Fruit fly (Drosophila melanogaster) whole organism, embryonic: Measurements from ENCODE around the gene CG33127.

Source experiments
- Atf3 ChIP-seq: fragments of 200-800 bp; sonication (Bioruptor generic); optimal IDR thresholded peaks from 3 replicates; lab custom pipeline; 2016; ENCODE audit warnings: missing biosample characterization, missing genetic modification characterization
- Atf6 ChIP-seq: fragments of 200-800 bp; sonication (Bioruptor generic); IDR thresholded peaks from 2 replicates; pipeline ENCODE4 v1.3.6; 2022; ENCODE audit warnings: missing biosample characterization, missing genetic modification characterization
- Awh ChIP-seq: fragments of 200-800 bp; sonication (Bioruptor generic); IDR thresholded peaks from 2 replicates; pipeline ENCODE4, ENCODE4 v1.3.6; 2022; ENCODE audit warnings: missing biosample characterization, missing genetic modification characterization
- B-H1 ChIP-seq: fragments of 200-800 bp; sonication (Bioruptor generic); IDR thresholded peaks from 3 replicates; pipeline ENCODE4 v1.3.6; 2022; ENCODE audit warnings: missing biosample characterization, missing genetic modification characterization
- BtbVII ChIP-seq: fragments of 200-800 bp; sonication (Bioruptor generic); optimal IDR thresholded peaks from 3 replicates; lab custom pipeline; 2017; ENCODE audit warnings: missing biosample characterization, mild to moderate bottlenecking, missing genetic modification characterization
- C15 ChIP-seq: fragments of 200-800 bp; sonication (Bioruptor generic); IDR thresholded peaks from 3 replicates; pipeline ENCODE4 v1.3.6; 2022; ENCODE audit warnings: missing biosample characterization, missing genetic modification characterization
- CG10543 ChIP-seq: fragments of 200-800 bp; sonication (Bioruptor generic); optimal IDR thresholded peaks from 3 replicates; lab custom pipeline; 2017; ENCODE audit warnings: missing biosample characterization, mild to moderate bottlenecking, missing genetic modification characterization, moderate library complexity
- CG11247 ChIP-seq: fragments of 200-800 bp; sonication (Bioruptor generic); IDR thresholded peaks from 2 replicates; pipeline ENCODE4 v1.3.6; 2022; ENCODE audit warnings: missing biosample characterization, missing genetic modification characterization
- CG12104 ChIP-seq: fragments of 200-800 bp; sonication (Bioruptor generic); optimal IDR thresholded peaks from 3 replicates; lab custom pipeline; 2016; ENCODE audit warnings: missing biosample characterization, missing genetic modification characterization
- CG12236 ChIP-seq: fragments of 200-800 bp; sonication (Bioruptor generic); optimal IDR thresholded peaks from 2 replicates; lab custom pipeline; 2016; ENCODE audit warnings: missing biosample characterization, missing genetic modification characterization
- CG14965 ChIP-seq: fragments of 200-800 bp; sonication (Bioruptor generic); optimal IDR thresholded peaks from 2 replicates; lab custom pipeline; 2016; ENCODE audit warnings: missing biosample characterization, missing genetic modification characterization, borderline replicate concordance
- CG15269 ChIP-seq: fragments of 200-800 bp; sonication (Bioruptor generic); optimal IDR thresholded peaks from 2 replicates; lab custom pipeline; 2018; ENCODE audit warnings: missing biosample characterization, mild to moderate bottlenecking, missing genetic modification characterization, moderate library complexity
- CG15696 ChIP-seq: fragments of 200-800 bp; sonication (Bioruptor generic); optimal IDR thresholded peaks from 2 replicates; lab custom pipeline; 2019; ENCODE audit warnings: missing biosample characterization, mild to moderate bottlenecking, missing genetic modification characterization, moderate library complexity
- CG16815 ChIP-seq: fragments of 200-800 bp; sonication (Bioruptor generic); optimal IDR thresholded peaks from 3 replicates; lab custom pipeline; 2017; ENCODE audit warnings: missing biosample characterization, mild to moderate bottlenecking, missing genetic modification characterization
- CG17829 ChIP-seq: fragments of 200-800 bp; optimal IDR thresholded peaks from 2 replicates; lab custom pipeline; 2019; ENCODE audit warnings: missing biosample characterization, mild to moderate bottlenecking, missing genetic modification characterization, moderate library complexity
- CG17912 ChIP-seq: fragments of 200-800 bp; sonication (Bioruptor generic); optimal IDR thresholded peaks from 2 replicates; lab custom pipeline; 2018; ENCODE audit warnings: missing biosample characterization, mild to moderate bottlenecking, missing genetic modification characterization
- CG18011 ChIP-seq: fragments of 200-800 bp; sonication (Bioruptor generic); optimal IDR thresholded peaks from 2 replicates; lab custom pipeline; 2017; ENCODE audit warnings: missing biosample characterization, missing genetic modification characterization, mild to moderate bottlenecking, moderate library complexity, missing genotype
- CG18619 ChIP-seq: fragments of 200-800 bp; sonication (Bioruptor generic); optimal IDR thresholded peaks from 3 replicates; lab custom pipeline; 2017; ENCODE audit warnings: missing biosample characterization, mild to moderate bottlenecking, missing genetic modification characterization
- CG18764 ChIP-seq: fragments of 200-800 bp; sonication (Bioruptor generic); optimal IDR thresholded peaks from 3 replicates; lab custom pipeline; 2016; ENCODE audit warnings: missing biosample characterization, missing genetic modification characterization
- CG4360 ChIP-seq: fragments of 200-800 bp; sonication (Bioruptor generic); IDR thresholded peaks from 2 replicates; pipeline ENCODE4 v1.3.6; 2022; ENCODE audit warnings: missing biosample characterization, missing genetic modification characterization
- CG6765 ChIP-seq: fragments of 200-800 bp; sonication (Bioruptor generic); optimal IDR thresholded peaks from 3 replicates; lab custom pipeline; 2017; ENCODE audit warnings: missing biosample characterization, mild to moderate bottlenecking, missing genetic modification characterization
- CG9609 ChIP-seq: fragments of 200-800 bp; sonication (Bioruptor generic); optimal IDR thresholded peaks from 3 replicates; lab custom pipeline; 2016; ENCODE audit warnings: missing biosample characterization, missing genetic modification characterization
- CTCF ChIP-seq: fragments of 200-800 bp; sonication (Bioruptor generic); optimal IDR thresholded peaks from 2 replicates; lab custom pipeline; 2017; ENCODE audit warnings: missing biosample characterization, mild to moderate bottlenecking, missing genetic modification characterization, moderate library complexity
- Dip2 ChIP-seq: fragments of 200-800 bp; sonication (Bioruptor generic); IDR thresholded peaks from 2 replicates; pipeline ENCODE4 v1.3.6; 2022; ENCODE audit warnings: missing biosample characterization, missing genetic modification characterization
- HmgD ChIP-seq: fragments of 200-800 bp; sonication (Bioruptor generic); optimal IDR thresholded peaks from 3 replicates; lab custom pipeline; 2016; ENCODE audit warnings: missing biosample characterization, missing genetic modification characterization
- Nf-YB ChIP-seq: fragments of 200-800 bp; sonication (Bioruptor generic); optimal IDR thresholded peaks from 3 replicates; lab custom pipeline; 2019; ENCODE audit warnings: missing biosample characterization, mild to moderate bottlenecking, missing genetic modification characterization, moderate library complexity
- Sox100B ChIP-seq: fragments of 200-800 bp; sonication (Bioruptor generic); optimal IDR thresholded peaks from 3 replicates; lab custom pipeline; 2018; ENCODE audit warnings: missing biosample characterization, mild to moderate bottlenecking, missing genetic modification characterization
- Sox102F ChIP-seq: fragments of 200-800 bp; sonication (Bioruptor generic); optimal IDR thresholded peaks from 2 replicates; lab custom pipeline; 2018; ENCODE audit warnings: missing biosample characterization, mild to moderate bottlenecking, missing genetic modification characterization, moderate library complexity
- Ssrp ChIP-seq: fragments of 200-800 bp; sonication (Bioruptor generic); optimal IDR thresholded peaks from 2 replicates; lab custom pipeline; 2018; ENCODE audit warnings: missing biosample characterization, mild to moderate bottlenecking, missing genetic modification characterization, moderate library complexity
- Trl ChIP-seq, 3 experiments: fragments of >200 bp in 2 of 3; fragments of 200-800 bp in 1 of 3; sonication (Bioruptor generic) in 1 of 3; optimal IDR thresholded peaks; 2 replicates in 1 of 3; 3 replicates in 2 of 3; lab custom pipeline; 2016 to 2017; ENCODE audit warnings: missing biosample characterization in 1 of 3, missing genetic modification characterization in 1 of 3
- al ChIP-seq: fragments of 200-800 bp; sonication (Bioruptor generic); IDR thresholded peaks from 2 replicates; pipeline ENCODE4 v1.3.6; 2022; ENCODE audit warnings: missing biosample characterization, missing genetic modification characterization
- amos ChIP-seq: fragments of 200-800 bp; sonication (Bioruptor generic); IDR thresholded peaks from 2 replicates; pipeline ENCODE4 v1.3.6; 2022; ENCODE audit warnings: missing biosample characterization, missing genetic modification characterization; ENCODE audit not compliant: partially characterized antibody
- bab2 ChIP-seq: fragments of 200-800 bp; sonication (Bioruptor generic); optimal IDR thresholded peaks from 2 replicates; lab custom pipeline; 2016; ENCODE audit warnings: missing biosample characterization, missing genetic modification characterization
- btn ChIP-seq: fragments of 200-800 bp; sonication (Bioruptor generic); optimal IDR thresholded peaks from 2 replicates; lab custom pipeline; 2016; ENCODE audit warnings: missing biosample characterization, missing genetic modification characterization
- cato ChIP-seq: fragments of 200-800 bp; sonication (Bioruptor generic); optimal IDR thresholded peaks from 2 replicates; lab custom pipeline; 2016; ENCODE audit warnings: missing biosample characterization, missing genetic modification characterization, borderline replicate concordance
- dimm ChIP-seq: fragments of 200-800 bp; sonication (Bioruptor generic); IDR thresholded peaks from 2 replicates; pipeline ENCODE4 v1.3.6; 2022; ENCODE audit warnings: missing biosample characterization, missing genetic modification characterization
- emc ChIP-seq: fragments of 200-800 bp; sonication (Bioruptor generic); optimal IDR thresholded peaks from 2 replicates; lab custom pipeline; 2016; ENCODE audit warnings: missing biosample characterization, missing genetic modification characterization
- ems ChIP-seq: fragments of 200-800 bp; sonication (Bioruptor generic); optimal IDR thresholded peaks from 3 replicates; lab custom pipeline; 2016; ENCODE audit warnings: missing biosample characterization, missing genetic modification characterization
- fd96Cb ChIP-seq: fragments of 200-800 bp; sonication (Bioruptor generic); optimal IDR thresholded peaks from 2 replicates; lab custom pipeline; 2018; ENCODE audit warnings: missing biosample characterization, mild to moderate bottlenecking, missing genetic modification characterization, moderate library complexity
- gcm ChIP-seq: fragments of 200-800 bp; sonication (Bioruptor generic); optimal IDR thresholded peaks from 2 replicates; lab custom pipeline; 2019; ENCODE audit warnings: missing biosample characterization, mild to moderate bottlenecking, missing genetic modification characterization, moderate library complexity
- mam ChIP-seq: fragments of 200-800 bp; sonication (Bioruptor generic); optimal IDR thresholded peaks from 3 replicates; lab custom pipeline; 2016; ENCODE audit warnings: missing biosample characterization, missing genetic modification characterization
- pum ChIP-seq: fragments of 200-800 bp; sonication (Bioruptor generic); optimal IDR thresholded peaks from 2 replicates; lab custom pipeline; 2016; ENCODE audit warnings: missing biosample characterization, missing genetic modification characterization
- ro ChIP-seq: fragments of 200-800 bp; sonication (Bioruptor generic); IDR thresholded peaks from 2 replicates; pipeline ENCODE4 v1.3.6; 2022; ENCODE audit warnings: missing biosample characterization, missing genetic modification characterization
- sna ChIP-seq: fragments of 200-800 bp; sonication (Bioruptor generic); IDR thresholded peaks from 2 replicates; pipeline ENCODE4 v1.3.6; 2022; ENCODE audit warnings: missing biosample characterization, missing genetic modification characterization; ENCODE audit not compliant: partially characterized antibody
- stwl ChIP-seq: fragments of 200-800 bp; sonication (Bioruptor generic); optimal IDR thresholded peaks from 3 replicates; lab custom pipeline; 2018; ENCODE audit warnings: missing biosample characterization, mild to moderate bottlenecking, missing genetic modification characterization, moderate library complexity
- tin ChIP-seq: fragments of 200-800 bp; sonication (Bioruptor generic); optimal IDR thresholded peaks from 3 replicates; lab custom pipeline; 2016; ENCODE audit warnings: missing biosample characterization, missing genetic modification characterization
- twi ChIP-seq: fragments of 200-800 bp; optimal IDR thresholded peaks from 2 replicates; lab custom pipeline; 2019; ENCODE audit warnings: missing biosample characterization, mild to moderate bottlenecking, missing genetic modification characterization, moderate library complexity
- zen2 ChIP-seq: fragments of 200-800 bp; sonication (Bioruptor generic); IDR thresholded peaks from 3 replicates; pipeline ENCODE4 v1.3.6; 2022; ENCODE audit warnings: missing biosample characterization, missing genetic modification characterization; ENCODE audit not compliant: partially characterized antibody

The CG33127 gene

DNA sequence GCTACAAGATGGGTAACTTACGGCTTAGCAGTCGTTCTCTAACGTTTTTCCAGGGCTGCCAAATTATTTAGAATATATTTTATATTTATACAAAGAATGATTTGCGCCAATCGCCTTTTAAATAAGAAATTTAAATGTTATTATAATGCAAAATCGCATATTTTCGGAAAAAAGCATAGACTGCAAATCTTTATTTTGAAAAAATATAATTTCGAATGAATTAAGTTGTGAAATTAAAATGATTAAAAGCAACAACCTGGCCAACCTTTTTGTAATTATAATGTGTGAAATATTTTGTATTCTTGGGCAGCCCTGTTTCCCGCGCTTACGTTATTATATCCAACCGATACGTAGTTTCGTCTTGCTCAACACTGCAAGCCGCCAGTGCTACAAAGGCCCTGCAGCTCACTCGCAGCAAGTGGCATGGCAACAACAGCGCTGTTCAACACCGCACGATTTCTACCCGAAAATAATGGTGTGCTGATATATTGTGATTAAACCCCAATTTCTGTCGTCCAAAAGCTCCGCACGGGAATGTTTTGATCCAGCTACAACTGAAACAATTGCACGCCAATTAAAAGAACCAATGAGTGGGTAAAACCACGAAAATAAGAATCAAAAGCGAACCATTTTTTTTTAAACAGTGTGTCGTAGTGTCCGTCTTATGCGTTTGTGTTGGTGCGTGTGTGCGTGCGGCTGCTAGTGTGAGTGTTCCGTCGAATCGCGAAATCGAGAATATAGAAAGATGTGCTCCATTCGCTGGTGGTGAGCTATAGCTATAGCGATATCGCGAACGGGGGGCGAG lies 24.2 kb upstream of the CG33127 start, which contains the start of gene Pi3K21B (continued):
- peak; percentile 87 for TF ChIP-seq HmgD (GFP tag; lab: Kevin White, UChicago)
- TF ChIP-seq CG15269 (tag; lab: Kevin White, UChicago) = peak; percentile 93
- TF ChIP-seq Sox100B = peak; percentile 90
- TF ChIP-seq CG15696 = peak; percentile 93
- TF ChIP-seq CG18619 (GFP tag; lab: Kevin White, UChicago) = peak; percentile 87
- no peak for TF ChIP-seq zen2
- peak; percentile 73 for TF ChIP-seq BtbVII
- TF ChIP-seq pum (GFP tag; lab: Kevin White, UChicago) = peak; percentile 93
- TF ChIP-seq CG14965 (GFP tag; lab: Kevin White, UChicago) = peak; percentile 55
- TF ChIP-seq CG12236 (GFP tag; lab: Kevin White, UChicago) = peak; percentile 77
- TF ChIP-seq Atf3 (GFP tag; lab: Kevin White, UChicago) = peak; percentile 86
- TF ChIP-seq CG9609 (GFP tag; lab: Kevin White, UChicago) = peak; percentile 92
- peak; percentile 80 for TF ChIP-seq CG18011 (GFP tag; lab: Kevin White, UChicago)
- TF ChIP-seq emc (GFP tag; lab: Kevin White, UChicago) = peak; percentile 73
- no peak; the same call in 1 of the 2 replicates for TF ChIP-seq amos
- 0 out of 2 replicates have a peak, but pooled peaks have one; percentile 12 for TF ChIP-seq sna (GFP tag; lab: Robert Waterston, UW)
- peak; percentile 93 for TF ChIP-seq stwl (tag; lab: Kevin White, UChicago)
- TF ChIP-seq bab2 (GFP tag; lab: Kevin White, UChicago) = peak; percentile 96
- peak; percentile 93 for TF ChIP-seq ems
- no peak for TF ChIP-seq CG4360
- TF ChIP-seq ro (GFP tag; lab: Robert Waterston, UW) = peak; percentile 43; the same call in 1 of the 2 replicates
- TF ChIP-seq CTCF = peak; percentile 29
- peak; percentile 92 for TF ChIP-seq CG10543 (GFP tag; lab: Kevin White, UChicago)
- TF ChIP-seq twi (tag; lab: Kevin White, UChicago) = peak; percentile 84
- peak; percentile 89 for TF ChIP-seq fd96Cb (tag; lab: Kevin White, UChicago)
- peak; percentile 81 for TF ChIP-seq CG18764
- no peak for TF ChIP-seq Dip2 (GFP tag; lab: Robert Waterston, UW)
- peak; percentile 46; the same call in 1 of the 3 replicates for TF ChIP-seq C15 (GFP tag; lab: Robert Waterston, UW)
- TF ChIP-seq btn (GFP tag; lab: Kevin White, UChicago) = peak; percentile 69
- TF ChIP-seq CG17912 (GFP tag; lab: Kevin White, UChicago) = peak; percentile 78
- peak; percentile 68 for TF ChIP-seq Nf-YB (GFP tag; lab: Kevin White, UChicago)
- TF ChIP-seq mam (GFP tag; lab: Kevin White, UChicago) = peak; percentile 96
- TF ChIP-seq al = peak; percentile 77
- peak; percentile 84 for TF ChIP-seq cato (GFP tag; lab: Kevin White, UChicago)
- TF ChIP-seq dimm (GFP tag; lab: Robert Waterston, UW) = peak; percentile 64
- TF ChIP-seq Awh (GFP tag; lab: Robert Waterston, UW) = 0 out of 2 replicates have a peak, but pooled peaks have one; percentile 51
- peak; percentile 87 for TF ChIP-seq Sox102F (GFP tag; lab: Kevin White, UChicago)
- TF ChIP-seq CG17829 = peak; percentile 89
- peak; percentile 82 for TF ChIP-seq Atf6 (GFP tag; lab: Robert Waterston, UW)
- TF ChIP-seq CG6765 = peak; percentile 72
- TF ChIP-seq CG11247 (GFP tag; lab: Robert Waterston, UW) = peak; percentile 92
- TF ChIP-seq CG12104 (GFP tag; lab: Kevin White, UChicago) = peak; percentile 89
- TF ChIP-seq CG16815 (GFP tag; lab: Kevin White, UChicago) = peak; percentile 89
- TF ChIP-seq B-H1 = peak; percentile 74
- no peak for TF ChIP-seq Trl (optimal IDR thresholded peaks at IDR 0.05; lab: Kevin White, UChicago)
- peak; percentile 96 for TF ChIP-seq Trl (GFP tag; optimal IDR thresholded peaks at IDR 0.05; lab: Kevin White, UChicago)
- peak; percentile 90 for TF ChIP-seq Ssrp (tag; lab: Kevin White, UChicago)
- peak; percentile 94 for TF ChIP-seq tin (GFP tag; lab: Kevin White, UChicago)
- TF ChIP-seq gcm = peak; percentile 74
